Worm (Caenorhabditis elegans): ENCODE results near the gene gfm-1.

gfm-1 gene

ce11 chrII:13129602-13130001 lies 12.3 kb downstream of the gfm-1 start, which contains the start of gene F29C12.6:
Gene F29C12.6 (plus strand): TSS chrII:13129902.
- TF ChIP-seq unc-86 (tag; optimal IDR thresholded peaks at IDR 0.05), result no peak

ce11 chrII:13130576-13130975 lies 13.3 kb downstream of the gfm-1 start:
- TF ChIP-seq lir-3 (tag; optimal IDR thresholded peaks at IDR 0.05; ENCODE audit: poor library complexity) (no peak), nhr-47 (tag; optimal IDR thresholded peaks at IDR 0.05) (no peak), tlp-1 (tag; optimal IDR thresholded peaks at IDR 0.05) (no peak), fkh-8 (tag; optimal IDR thresholded peaks at IDR 0.05) (no peak), sptf-1 (tag; optimal IDR thresholded peaks at IDR 0.05) (no peak)

ce11 chrII:13139573-13139972 lies 22.3 kb downstream of the gfm-1 start:
- TF ChIP-seq efl-1 (optimal IDR thresholded peaks at IDR 0.05) (no peak), efl-1 (GFP tag; optimal IDR thresholded peaks at IDR 0.05 in 1 of 2) (peak in 1 of 2 experiments; percentile 13), lir-3 (tag; optimal IDR thresholded peaks at IDR 0.05; ENCODE audit: poor library complexity) (no peak)

- TF ChIP-seq C34B4.2 (tag; optimal IDR thresholded peaks at IDR 0.05), result no peak
- peak; percentile 13 for TF ChIP-seq nhr-85 (tag)
Observed at ce11 chrII:13142372-13142771, 25.1 kb downstream of the gfm-1 start.

ce11 chrII:13145204-13145603 lies 27.9 kb downstream of the gfm-1 start, which contains the start of gene mltn-1:
Gene mltn-1 (minus strand): TSS chrII:13145225.
- peak; percentile 22 for TF ChIP-seq unc-130 (tag; optimal IDR thresholded peaks at IDR 0.05)
- TF ChIP-seq mdl-1 (tag; optimal IDR thresholded peaks at IDR 0.05), result peak in 1 of 2 experiments; percentile 36
- TF ChIP-seq dsc-1 (tag; optimal IDR thresholded peaks at IDR 0.05), result no peak
- TF ChIP-seq lin-15B (tag; optimal IDR thresholded peaks at IDR 0.05), result no peak
- peak; percentile 77 for TF ChIP-seq blmp-1 (tag; optimal IDR thresholded peaks at IDR 0.05)
- peak in 1 of 6 experiments; percentile 82 for TF ChIP-seq elt-3 (tag; optimal IDR thresholded peaks at IDR 0.05)
- no peak for TF ChIP-seq efl-1 (optimal IDR thresholded peaks at IDR 0.05)
- peak in 1 of 2 experiments; percentile 77 for TF ChIP-seq efl-1 (GFP tag; optimal IDR thresholded peaks at IDR 0.05 in 1 of 2)

ce11 chrII:13148247-13148646 lies 31.0 kb downstream of the gfm-1 start:
- no peak for TF ChIP-seq sptf-1 (tag; optimal IDR thresholded peaks at IDR 0.05)
- no peak; the same call in 1 of the 2 replicates for TF ChIP-seq nhr-19 (GFP tag; conservative IDR thresholded peaks at IDR 0.05)
- TF ChIP-seq nhr-20 (tag; optimal IDR thresholded peaks at IDR 0.05), result peak; percentile 11
- no peak for TF ChIP-seq dsc-1 (tag; optimal IDR thresholded peaks at IDR 0.05)
- TF ChIP-seq pax-3 (tag; optimal IDR thresholded peaks at IDR 0.05), result no peak
- no peak for TF ChIP-seq ztf-4 (tag; optimal IDR thresholded peaks at IDR 0.05)
- TF ChIP-seq ces-1 (GFP tag; optimal IDR thresholded peaks at IDR 0.05), result no peak
- TF ChIP-seq grh-1 (GFP tag; IDR thresholded peaks at IDR 0.05), result no peak
- peak in 2 of 6 experiments; percentile 7 to 88 for TF ChIP-seq elt-3 (tag; optimal IDR thresholded peaks at IDR 0.05)
- TF ChIP-seq nhr-85 (tag), result peak; percentile 62
- peak; percentile 90 for TF ChIP-seq blmp-1 (tag; optimal IDR thresholded peaks at IDR 0.05)
- TF ChIP-seq pqm-1 (tag; optimal IDR thresholded peaks at IDR 0.05), result no peak
- peak in 1 of 2 experiments; percentile 19 for TF ChIP-seq lsy-2 (tag; optimal IDR thresholded peaks at IDR 0.05)

- TF ChIP-seq zip-4 (GFP tag; optimal IDR thresholded peaks at IDR 0.05) (no peak), efl-1 (optimal IDR thresholded peaks at IDR 0.05) (no peak), efl-1 (GFP tag; optimal IDR thresholded peaks at IDR 0.05 in 1 of 2) (peak in 1 of 2 experiments; percentile 43), lin-35 (GFP tag; optimal IDR thresholded peaks at IDR 0.05) (no peak), elt-3 (tag; optimal IDR thresholded peaks at IDR 0.05) (peak in 2 of 6 experiments; percentile 78 to 91), sptf-1 (tag; optimal IDR thresholded peaks at IDR 0.05) (no peak), C34B4.2 (tag; optimal IDR thresholded peaks at IDR 0.05) (no peak), nhr-77 (tag; optimal IDR thresholded peaks at IDR 0.05) (no peak), egl-27 (tag; optimal IDR thresholded peaks at IDR 0.05) (no peak), blmp-1 (tag; optimal IDR thresholded peaks at IDR 0.05) (peak; percentile 88), nhr-28 (tag; optimal IDR thresholded peaks at IDR 0.05) (no peak), ceh-82 (tag; optimal IDR thresholded peaks at IDR 0.05) (no peak), dpl-1 (GFP tag; optimal IDR thresholded peaks at IDR 0.05) (peak in 1 of 3 experiments; percentile 4), nhr-19 (GFP tag; conservative IDR thresholded peaks at IDR 0.05) (0 out of 2 replicates have a peak, but pooled peaks have one; percentile 18), nhr-47 (tag; optimal IDR thresholded peaks at IDR 0.05) (no peak), xbp-1 (tag; optimal IDR thresholded peaks at IDR 0.05) (no peak), vab-15 (tag; optimal IDR thresholded peaks at IDR 0.05) (no peak), nhr-85 (tag) (peak; percentile 6), lir-3 (tag; optimal IDR thresholded peaks at IDR 0.05; ENCODE audit: poor library complexity) (no peak), ceh-8 (GFP tag; optimal IDR thresholded peaks at IDR 0.05) (no peak), snu-23 (GFP tag; optimal IDR thresholded peaks at IDR 0.05) (peak; percentile 18), fkh-10 (GFP tag; optimal IDR thresholded peaks at IDR 0.05) (no peak), ztf-11 (tag; optimal IDR thresholded peaks at IDR 0.05) (no peak), snpc-4 (tag; optimal IDR thresholded peaks at IDR 0.05) (no peak)
Observed at ce11 chrII:13149965-13150364, 32.7 kb downstream of the gfm-1 start.
